Fruit fly (Drosophila melanogaster): Measurements from ENCODE around the gene Fbxl4.

Fbxl4 gene

DNA sequence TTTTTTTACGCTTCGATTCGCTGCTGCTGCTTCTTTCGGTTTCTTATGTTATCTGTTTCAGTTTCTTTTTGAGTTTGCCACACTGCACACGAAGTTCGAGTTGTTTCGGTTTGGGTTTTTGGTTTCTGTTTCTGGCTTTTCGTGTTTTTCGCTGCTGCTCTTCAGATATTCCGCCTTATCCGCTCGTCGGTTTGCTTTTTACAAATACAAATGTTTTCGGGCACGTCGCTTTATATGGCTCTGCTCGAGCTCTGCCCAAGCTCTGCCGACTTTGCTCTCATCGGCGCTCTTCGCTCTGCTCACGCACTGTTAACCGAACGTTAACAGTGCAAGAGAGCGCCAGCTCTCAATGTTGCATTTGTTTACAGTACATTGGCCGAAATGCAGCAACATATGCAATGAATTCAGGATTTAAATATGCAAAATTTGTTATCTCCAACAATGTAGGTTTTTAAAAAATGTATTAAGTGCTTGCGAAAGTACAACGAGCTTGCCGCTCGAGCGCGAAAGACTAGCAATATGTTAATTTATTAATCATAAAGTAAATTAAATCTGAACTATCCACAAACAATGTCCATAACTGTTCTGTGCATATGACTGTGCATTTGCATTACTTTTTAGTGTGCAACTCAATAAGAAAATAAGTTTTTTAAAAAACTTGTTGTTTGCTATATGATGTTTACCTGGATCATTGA lies 26.3 kb downstream of the Fbxl4 start:
- TF ChIP-seq CG6808 (GFP tag; optimal IDR thresholded peaks at IDR 0.05) = peak; percentile 46
- TF ChIP-seq Sox102F (GFP tag; optimal IDR thresholded peaks at IDR 0.05) = peak; percentile 10
- no peak for TF ChIP-seq CG11294 (GFP tag; IDR thresholded peaks at IDR 0.05)
- TF ChIP-seq CG11902 (GFP tag; optimal IDR thresholded peaks at IDR 0.05) = no peak
- TF ChIP-seq Eip75B (GFP tag; optimal IDR thresholded peaks at IDR 0.05) = no peak
- peak; percentile 30 for TF ChIP-seq CG3032 (tag; optimal IDR thresholded peaks at IDR 0.05)
- no peak for TF ChIP-seq CG16779 (tag; optimal IDR thresholded peaks at IDR 0.05)
- TF ChIP-seq lz (GFP tag; optimal IDR thresholded peaks at IDR 0.05) = no peak
- TF ChIP-seq svp (GFP tag) = peak; percentile 62
- TF ChIP-seq Sox14 (GFP tag; optimal IDR thresholded peaks at IDR 0.05) = peak; percentile 28
- TF ChIP-seq CG1621 (tag; optimal IDR thresholded peaks at IDR 0.05) = no peak
- no peak for TF ChIP-seq CG34406 (GFP tag; optimal IDR thresholded peaks at IDR 0.05)
- no peak for TF ChIP-seq Hr39 (GFP tag; optimal IDR thresholded peaks at IDR 0.05)
- TF ChIP-seq CG6163 (GFP tag; IDR thresholded peaks at IDR 0.05) = no peak; the same call in 2 of the 3 replicates
- TF ChIP-seq CG6792 (GFP tag; optimal IDR thresholded peaks at IDR 0.05) = no peak
- TF ChIP-seq CG8119 (GFP tag; IDR thresholded peaks at IDR 0.05) = no peak
- no peak for TF ChIP-seq CG7368 (GFP tag; optimal IDR thresholded peaks at IDR 0.05)
- peak; percentile 41 for TF ChIP-seq acj6 (GFP tag; optimal IDR thresholded peaks at IDR 0.05)
- no peak for TF ChIP-seq cyc (GFP tag; optimal IDR thresholded peaks at IDR 0.05)
- no peak for TF ChIP-seq CG10669 (GFP tag; optimal IDR thresholded peaks at IDR 0.05)
- no peak for TF ChIP-seq Gug (GFP tag; IDR thresholded peaks at IDR 0.05)
- peak; percentile 29 for TF ChIP-seq spab (GFP tag; optimal IDR thresholded peaks at IDR 0.05)
- no peak for TF ChIP-seq Sox15 (GFP tag; optimal IDR thresholded peaks at IDR 0.05)
- TF ChIP-seq Met (GFP tag; optimal IDR thresholded peaks at IDR 0.05) = peak; percentile 30
- TF ChIP-seq achi (GFP tag; optimal IDR thresholded peaks at IDR 0.05) = peak; percentile 24
- TF ChIP-seq CG3919 (GFP tag; optimal IDR thresholded peaks at IDR 0.05) = no peak
- peak; percentile 11 for TF ChIP-seq vri (GFP tag; optimal IDR thresholded peaks at IDR 0.05)
- peak; percentile 37 for TF ChIP-seq fd59A (GFP tag; optimal IDR thresholded peaks at IDR 0.05)
- peak; percentile 38 for TF ChIP-seq OdsH (GFP tag; optimal IDR thresholded peaks at IDR 0.05)
- peak; percentile 71 for TF ChIP-seq dsx (GFP tag; optimal IDR thresholded peaks at IDR 0.05; ENCODE audit: poor library complexity, severe bottlenecking)
- TF ChIP-seq CG6854 (GFP tag; optimal IDR thresholded peaks at IDR 0.05) = peak; percentile 18
- TF ChIP-seq eg (GFP tag; IDR thresholded peaks at IDR 0.05) = peak; percentile 40; the same call in 1 of the 3 replicates
- TF ChIP-seq topi (GFP tag; optimal IDR thresholded peaks at IDR 0.05) = peak; percentile 6
- TF ChIP-seq CG9139 (GFP tag; optimal IDR thresholded peaks at IDR 0.05) = no peak
- TF ChIP-seq salr (GFP tag; optimal IDR thresholded peaks at IDR 0.05) = peak in 1 of 2 experiments; percentile 49
- TF ChIP-seq CG4318 (GFP tag; optimal IDR thresholded peaks at IDR 0.05) = peak; percentile 40
- TF ChIP-seq CG8319 (GFP tag; optimal IDR thresholded peaks at IDR 0.05) = no peak
- no peak for TF ChIP-seq net (GFP tag; optimal IDR thresholded peaks at IDR 0.05)
- peak; percentile 76 for TF ChIP-seq CG32006 (GFP tag; optimal IDR thresholded peaks at IDR 0.05)
- no peak for TF ChIP-seq Eip93F (GFP tag; optimal IDR thresholded peaks at IDR 0.05)
- peak; percentile 48 for TF ChIP-seq Hr4 (GFP tag; optimal IDR thresholded peaks at IDR 0.05)
- no peak for TF ChIP-seq CG10631 (GFP tag; optimal IDR thresholded peaks at IDR 0.05)
- TF ChIP-seq fkh (GFP tag; optimal IDR thresholded peaks at IDR 0.05) = no peak
- TF ChIP-seq CG8632 (GFP tag; optimal IDR thresholded peaks at IDR 0.05) = no peak
- TF ChIP-seq CG6276 (GFP tag; optimal IDR thresholded peaks at IDR 0.05) = no peak
- TF ChIP-seq Blimp-1 (GFP tag; optimal IDR thresholded peaks at IDR 0.05) = no peak
- no peak for TF ChIP-seq Hr38 (GFP tag; optimal IDR thresholded peaks at IDR 0.05)
- peak; percentile 15 for TF ChIP-seq Smox (GFP tag; optimal IDR thresholded peaks at IDR 0.05)
- peak; percentile 14 for TF ChIP-seq CG15336 (GFP tag; IDR thresholded peaks at IDR 0.05)
- TF ChIP-seq fd85E (GFP tag; optimal IDR thresholded peaks at IDR 0.05) = no peak
- TF ChIP-seq Ets21C (GFP tag; optimal IDR thresholded peaks at IDR 0.05) = no peak

All from whole organism, prepupa.